Fruit fly (Drosophila melanogaster) S2 (cell line): Measurements from ENCODE around the gene CG6685.

Experiments used
- CG8478 ChIP-seq: fragments of >200 bp; optimal IDR thresholded peaks from 2 replicates; lab custom pipeline; 2018
- CTCF ChIP-seq, 2 experiments: fragments of >200 bp; optimal IDR thresholded peaks; 2 replicates each; lab custom pipeline; 2018

dm6 chr3L:9969158-9969557 lies 1.0 kb upstream of the CG6685 start:
- no peak for TF ChIP-seq CG8478 (lab: Kevin White, UChicago)
- TF ChIP-seq CTCF (optimal IDR thresholded peaks at IDR 0.05; lab: Kevin White, UChicago), result no peak
